Worm (Caenorhabditis elegans): ENCODE data around the gene ttr-7.

The ttr-7 gene

DNA sequence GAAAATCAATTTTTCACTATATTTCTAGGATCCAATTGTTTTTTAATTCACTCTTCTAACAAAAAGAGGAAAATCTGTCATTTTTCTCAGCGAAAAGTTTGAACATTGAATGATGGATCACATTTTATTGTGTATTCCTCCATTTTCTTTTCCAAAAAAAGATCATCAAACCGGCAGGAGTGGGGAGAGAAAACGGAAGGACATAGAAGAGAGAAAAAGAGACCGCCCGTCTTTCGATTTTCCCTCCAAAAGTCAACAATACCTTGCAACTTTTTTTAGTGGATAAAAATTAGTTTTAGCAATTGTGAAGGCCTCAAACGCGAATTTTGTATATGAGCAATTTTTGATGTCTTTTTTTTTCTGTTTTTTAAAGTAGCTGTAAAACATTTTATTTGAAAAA, 42.0 kb upstream of the ttr-7 start (continued):
- TF ChIP-seq die-1 (tag; optimal IDR thresholded peaks at IDR 0.05), result no peak
- no peak for TF ChIP-seq hmg-1.2 (GFP tag; IDR thresholded peaks at IDR 0.05)

ce11 chrIII:564786-565185, 41.0 kb upstream of the ttr-7 start:
- no peak for TF ChIP-seq F52B5.7 (tag; optimal IDR thresholded peaks at IDR 0.05)
- no peak for TF ChIP-seq lin-35 (GFP tag; optimal IDR thresholded peaks at IDR 0.05)
- no peak for TF ChIP-seq lsy-27 (tag; optimal IDR thresholded peaks at IDR 0.05; ENCODE audit: borderline replicate concordance, insufficient read depth)
- no peak for TF ChIP-seq mel-28 (tag; optimal IDR thresholded peaks at IDR 0.05; ENCODE audit: borderline replicate concordance)
- no peak for TF ChIP-seq T26A5.8 (tag; optimal IDR thresholded peaks at IDR 0.05)
- no peak for TF ChIP-seq nhr-80 (tag; optimal IDR thresholded peaks at IDR 0.05)
- TF ChIP-seq ets-4 (GFP tag; optimal IDR thresholded peaks at IDR 0.05), result no peak
- no peak for TF ChIP-seq pha-4 (tag; optimal IDR thresholded peaks at IDR 0.05)
- no peak for TF ChIP-seq ceh-100 (GFP tag; IDR thresholded peaks at IDR 0.05)

- no peak for TF ChIP-seq ztf-28 (GFP tag; IDR thresholded peaks at IDR 0.05)
- TF ChIP-seq zfh-2 (GFP tag; conservative IDR thresholded peaks at IDR 0.05), result no peak
- no peak for TF ChIP-seq bed-2 (GFP tag; IDR thresholded peaks at IDR 0.05)
- TF ChIP-seq mcd-1 (GFP tag; IDR thresholded peaks at IDR 0.05), result no peak
- TF ChIP-seq unc-62 (GFP tag; optimal IDR thresholded peaks at IDR 0.05), result no peak
Measured at ce11 chrIII:568815-569214, 37.0 kb upstream of the ttr-7 start.

DNA sequence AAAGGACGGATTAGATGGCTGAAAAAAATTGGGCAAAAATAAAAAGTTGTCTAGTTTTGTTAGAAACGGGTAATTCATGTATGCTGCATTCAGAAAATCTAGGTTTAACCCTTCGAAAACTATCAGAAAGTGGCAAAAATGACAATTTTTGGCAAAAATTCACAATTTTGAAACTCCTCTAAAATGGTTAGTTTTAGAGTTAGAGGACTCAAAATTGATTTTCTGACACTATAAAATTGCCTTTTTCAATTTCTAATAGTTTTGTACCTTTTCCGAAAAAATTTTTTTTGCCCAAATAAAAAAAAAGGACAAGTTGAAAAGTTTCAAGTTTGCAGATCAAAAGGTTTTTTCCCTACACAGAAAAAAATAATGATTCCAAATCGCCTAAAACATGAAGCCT, 29.2 kb upstream of the ttr-7 start:
- TF ChIP-seq him-1 (tag; optimal IDR thresholded peaks at IDR 0.05), result peak; percentile 91
- TF ChIP-seq dpff-1 (tag; optimal IDR thresholded peaks at IDR 0.05), result no peak

- TF ChIP-seq nhr-80 (tag; optimal IDR thresholded peaks at IDR 0.05) (no peak), tbx-9 (tag; optimal IDR thresholded peaks at IDR 0.05; ENCODE audit: borderline replicate concordance) (no peak), F57C9.4 (tag; optimal IDR thresholded peaks at IDR 0.05) (no peak), T26A5.8 (tag; optimal IDR thresholded peaks at IDR 0.05) (no peak), hmg-1.2 (GFP tag; IDR thresholded peaks at IDR 0.05) (no peak), him-1 (tag; optimal IDR thresholded peaks at IDR 0.05) (no peak), madf-3 (GFP tag; IDR thresholded peaks at IDR 0.05) (no peak), rec-8 (tag; optimal IDR thresholded peaks at IDR 0.05) (no peak)
Measured at ce11 chrIII:577467-577866, 28.3 kb upstream of the ttr-7 start, which contains the start of gene gtf-2H5. gtf-2H5 (minus strand) TSS chrIII:577567.

DNA sequence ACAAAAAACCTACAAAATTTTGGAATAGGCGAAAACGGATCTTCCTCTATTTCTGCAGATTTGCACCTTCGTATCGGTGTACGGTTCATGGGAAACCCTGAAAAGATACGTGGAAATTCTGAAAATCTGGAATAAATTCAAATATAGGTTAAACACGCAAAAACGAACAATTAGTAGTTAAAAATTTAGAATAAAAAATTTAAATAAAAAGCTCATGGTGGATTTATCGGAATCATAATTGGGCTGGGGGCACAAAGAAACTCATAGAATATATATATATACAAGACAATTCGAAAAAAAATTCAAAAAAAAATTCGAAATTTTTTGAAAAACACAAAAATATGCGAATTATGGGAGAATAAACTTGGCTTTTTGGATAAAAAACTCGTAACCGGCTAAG, 18.8 kb upstream of the ttr-7 start, which contains the start of gene helq-1:
Gene helq-1 (minus strand): TSS at position 101 of the 400 bp plus-strand sequence.
- TF ChIP-seq snpc-4 (GFP tag; optimal IDR thresholded peaks at IDR 0.05) (no peak), snpc-4 (tag; optimal IDR thresholded peaks at IDR 0.05) (no peak), let-607 (tag; optimal IDR thresholded peaks at IDR 0.05) (no peak), dpff-1 (tag; optimal IDR thresholded peaks at IDR 0.05) (no peak), dox-1 (GFP tag; IDR thresholded peaks at IDR 0.05) (no peak)

DNA sequence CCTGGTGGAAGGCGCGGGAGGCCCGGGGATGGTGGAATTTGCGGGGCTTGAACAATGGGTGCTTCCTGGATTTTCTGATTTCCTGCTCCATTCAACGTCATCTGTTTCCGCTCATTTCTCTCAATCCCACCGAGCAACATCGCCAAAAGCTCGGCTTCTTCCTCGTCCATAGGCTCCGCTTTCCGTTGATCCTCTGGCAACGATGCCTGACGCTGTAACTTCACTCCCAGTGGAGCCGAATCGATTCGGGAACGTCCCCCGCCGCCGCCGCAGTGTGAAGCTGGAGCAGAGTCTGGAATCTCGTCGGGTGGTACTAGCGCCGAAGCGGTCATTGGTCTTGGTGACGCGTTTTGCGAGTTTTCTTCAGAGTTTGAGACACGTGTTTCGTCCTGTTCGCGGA, 10.4 kb upstream of the ttr-7 start:
- TF ChIP-seq tlf-1 (GFP tag; optimal IDR thresholded peaks at IDR 0.05) (no peak), athp-1 (tag; optimal IDR thresholded peaks at IDR 0.05) (no peak), lag-1 (GFP tag; IDR thresholded peaks at IDR 0.05) (no peak), hmg-20 (GFP tag; IDR thresholded peaks at IDR 0.05) (no peak), Y67H2A.10 (GFP tag; conservative IDR thresholded peaks at IDR 0.05) (no peak), ceh-58 (GFP tag; IDR thresholded peaks at IDR 0.05) (no peak), pbrm-1 (GFP tag; IDR thresholded peaks at IDR 0.05) (no peak), sdz-38 (tag; optimal IDR thresholded peaks at IDR 0.05) (no peak), cebp-2 (GFP tag; IDR thresholded peaks at IDR 0.05) (no peak), ets-4 (GFP tag; optimal IDR thresholded peaks at IDR 0.05) (no peak), egrh-3 (GFP tag; IDR thresholded peaks at IDR 0.05) (peak; percentile 42; the same call in 1 of the 2 replicates), B0019.2 (GFP tag; conservative IDR thresholded peaks at IDR 0.05) (no peak), ztf-28 (GFP tag; IDR thresholded peaks at IDR 0.05) (0 out of 2 replicates have a peak, but pooled peaks have one; percentile 36), sptf-2 (GFP tag; optimal IDR thresholded peaks at IDR 0.05) (no peak), zfh-2 (GFP tag; conservative IDR thresholded peaks at IDR 0.05) (peak; percentile 70), lin-40 (tag; optimal IDR thresholded peaks at IDR 0.05) (no peak)

Measured in whole organism, young adult.